Worm (Caenorhabditis elegans) whole organism, late embryonic: ENCODE data around the gene Y62E10A.3.

Experiments
- F13H6.1 ChIP-seq: sonication (generic microtip); optimal IDR thresholded peaks from 2 replicates; lab custom pipeline; 2016; ENCODE audit warnings: missing genetic modification characterization, missing compliant biosample characterization
- ets-4 ChIP-seq: sonication (generic microtip); optimal IDR thresholded peaks from 2 replicates; lab custom pipeline; 2016; ENCODE audit warnings: missing genetic modification characterization, missing compliant biosample characterization
- fax-1 ChIP-seq: sonication (generic microtip); optimal IDR thresholded peaks from 2 replicates; lab custom pipeline; 2016; ENCODE audit warnings: missing genotype, missing genetic modification characterization, missing compliant biosample characterization
- mec-3 ChIP-seq: sonication (generic microtip); optimal IDR thresholded peaks from 2 replicates; lab custom pipeline; 2016; ENCODE audit warnings: borderline replicate concordance, missing genetic modification characterization, missing compliant biosample characterization
- nhr-11 ChIP-seq: fragments of 150-350 bp; optimal IDR thresholded peaks from 2 replicates; lab custom pipeline; 2014; ENCODE audit warnings: missing biosample characterization, missing genetic modification characterization
- pha-2 ChIP-seq: sonication (generic microtip); optimal IDR thresholded peaks from 2 replicates; lab custom pipeline; 2017; ENCODE audit warnings: mild to moderate bottlenecking, missing genetic modification characterization, missing compliant biosample characterization
- pqm-1 ChIP-seq: sonication (generic microtip); optimal IDR thresholded peaks from 2 replicates; lab custom pipeline; 2016; ENCODE audit warnings: missing genetic modification characterization, missing compliant biosample characterization
- unc-3 ChIP-seq, 2 experiments: fragments of 200-800 bp in 1 of 2; sonication (Bioruptor generic) in 1 of 2; sonication (generic microtip) in 1 of 2; conservative IDR thresholded peaks in 1 of 2; optimal IDR thresholded peaks in 1 of 2; 2 replicates each; pipeline versions ENCODE4 v1.3.6 to Lab custom; 2016 to 2022; ENCODE audit warnings: missing compliant biosample characterization in 2 of 2, missing genetic modification characterization in 2 of 2, missing genetic modification reagents in 1 of 2

- TF ChIP-seq fax-1 (tag; lab: Kevin White, UChicago) = no peak
- TF ChIP-seq nhr-11 (tag; lab: Kevin White, UChicago) = no peak
- TF ChIP-seq F13H6.1 (tag; lab: Kevin White, UChicago) = no peak
- TF ChIP-seq ets-4 (tag; lab: Kevin White, UChicago) = no peak
- TF ChIP-seq mec-3 (tag; lab: Kevin White, UChicago) = no peak
- TF ChIP-seq pha-2 (tag; lab: Kevin White, UChicago) = no peak
- no peak for TF ChIP-seq pqm-1 (tag; lab: Kevin White, UChicago)
- TF ChIP-seq unc-3 (GFP tag; conservative IDR thresholded peaks at IDR 0.05; lab: Robert Waterston, UW) = no peak
- no peak for TF ChIP-seq unc-3 (tag; optimal IDR thresholded peaks at IDR 0.05; lab: Kevin White, UChicago)
These were observed 32.0 kb downstream of the Y62E10A.3 start, which contains the start of gene far-6 for ce11 chrIV:13328059-13328458.
